Fruit fly (Drosophila melanogaster) whole organism, embryonic: Measurements from ENCODE around the gene Tre1.

ENCODE experiments used
- Bteb2 ChIP-seq: fragments of 200-800 bp; sonication (Bioruptor generic); optimal IDR thresholded peaks from 2 replicates; lab custom pipeline; 2016; ENCODE audit warnings: missing biosample characterization, missing genetic modification characterization
- CG10462 ChIP-seq: fragments of 200-800 bp; sonication (Bioruptor generic); optimal IDR thresholded peaks from 2 replicates; lab custom pipeline; 2016; ENCODE audit warnings: missing biosample characterization, missing genetic modification characterization
- CG11398 ChIP-seq: fragments of 200-800 bp; sonication (Bioruptor generic); optimal IDR thresholded peaks from 2 replicates; lab custom pipeline; 2016; ENCODE audit warnings: missing biosample characterization, missing genetic modification characterization
- CG13775 ChIP-seq: fragments of 200-800 bp; sonication (Bioruptor generic); optimal IDR thresholded peaks from 3 replicates; lab custom pipeline; 2017; ENCODE audit warnings: missing biosample characterization, mild to moderate bottlenecking, missing genetic modification characterization
- CG14014 ChIP-seq: fragments of 200-800 bp; sonication (Bioruptor generic); IDR thresholded peaks from 2 replicates; pipeline ENCODE4 v1.3.6; 2022; ENCODE audit warnings: missing biosample characterization, missing genetic modification characterization
- CG15073 ChIP-seq: fragments of 200-800 bp; sonication (Bioruptor generic); optimal IDR thresholded peaks from 2 replicates; lab custom pipeline; 2016; ENCODE audit warnings: missing biosample characterization, missing genetic modification characterization
- CG15696 ChIP-seq: fragments of 200-800 bp; sonication (Bioruptor generic); optimal IDR thresholded peaks from 2 replicates; lab custom pipeline; 2019; ENCODE audit warnings: missing biosample characterization, mild to moderate bottlenecking, missing genetic modification characterization, moderate library complexity
- CG17568 ChIP-seq: fragments of 200-800 bp; sonication (Bioruptor generic); optimal IDR thresholded peaks from 2 replicates; lab custom pipeline; 2018; ENCODE audit warnings: missing biosample characterization, mild to moderate bottlenecking, missing genetic modification characterization, moderate library complexity
- CG31388 ChIP-seq: fragments of 200-800 bp; sonication (Bioruptor generic); optimal IDR thresholded peaks from 2 replicates; lab custom pipeline; 2016; ENCODE audit warnings: missing biosample characterization, missing genetic modification characterization
- CG34422 ChIP-seq: fragments of 200-800 bp; sonication (Bioruptor generic); IDR thresholded peaks from 3 replicates; pipeline ENCODE4 v1.3.6; 2022; ENCODE audit warnings: missing biosample characterization, missing genetic modification characterization
- CG6854 ChIP-seq: fragments of 200-800 bp; sonication (Bioruptor generic); optimal IDR thresholded peaks from 3 replicates; lab custom pipeline; 2017; ENCODE audit warnings: missing biosample characterization, mild to moderate bottlenecking, missing genetic modification characterization
- CG7271 ChIP-seq: fragments of 200-800 bp; sonication (Bioruptor generic); optimal IDR thresholded peaks from 2 replicates; lab custom pipeline; 2018; ENCODE audit warnings: missing biosample characterization, mild to moderate bottlenecking, missing genetic modification characterization, moderate library complexity
- CG7372 ChIP-seq: fragments of 200-800 bp; sonication (Bioruptor generic); IDR thresholded peaks from 2 replicates; pipeline ENCODE4 v1.3.6; 2022; ENCODE audit warnings: missing biosample characterization, missing genetic modification characterization
- CG9727 ChIP-seq: fragments of 200-800 bp; sonication (Bioruptor generic); optimal IDR thresholded peaks from 3 replicates; lab custom pipeline; 2017; ENCODE audit warnings: missing biosample characterization, mild to moderate bottlenecking, missing genetic modification characterization
- D19B ChIP-seq: fragments of 200-800 bp; sonication (Bioruptor generic); optimal IDR thresholded peaks from 2 replicates; lab custom pipeline; 2017; ENCODE audit warnings: missing biosample characterization, mild to moderate bottlenecking, missing genetic modification characterization
- Deaf1 ChIP-seq: fragments of 200-800 bp; optimal IDR thresholded peaks from 3 replicates; lab custom pipeline; 2019; ENCODE audit warnings: missing biosample characterization, mild to moderate bottlenecking, missing genetic modification characterization, moderate library complexity
- Dek ChIP-seq: fragments of 200-800 bp; sonication (Bioruptor generic); optimal IDR thresholded peaks from 3 replicates; lab custom pipeline; 2019; ENCODE audit warnings: missing biosample characterization, mild to moderate bottlenecking, missing genetic modification characterization, moderate library complexity
- Elba2 ChIP-seq: fragments of 200-800 bp; sonication (Bioruptor generic); optimal IDR thresholded peaks from 3 replicates; lab custom pipeline; 2016; ENCODE audit warnings: missing biosample characterization, missing genetic modification characterization
- Hmr ChIP-seq: fragments of 200-800 bp; sonication (Bioruptor generic); optimal IDR thresholded peaks from 3 replicates; lab custom pipeline; 2017; ENCODE audit warnings: mild to moderate bottlenecking, missing biosample characterization, missing genetic modification reagents, missing genetic modification characterization
- Lim3 ChIP-seq: fragments of 200-800 bp; sonication (Bioruptor generic); IDR thresholded peaks from 2 replicates; pipeline ENCODE4 v1.3.6; 2022; ENCODE audit warnings: missing biosample characterization, missing genetic modification characterization
- MESR4 ChIP-seq: fragments of 200-800 bp; sonication (Bioruptor generic); optimal IDR thresholded peaks from 2 replicates; lab custom pipeline; 2018; ENCODE audit warnings: missing biosample characterization, mild to moderate bottlenecking, missing genetic modification characterization, moderate library complexity
- NK7.1 ChIP-seq: fragments of 200-800 bp; sonication (Bioruptor generic); optimal IDR thresholded peaks from 3 replicates; lab custom pipeline; 2016; ENCODE audit warnings: missing biosample characterization, missing genetic modification characterization
- Ptx1 ChIP-seq: fragments of 200-800 bp; sonication (Bioruptor generic); IDR thresholded peaks from 2 replicates; pipeline ENCODE4 v1.3.6; 2022; ENCODE audit warnings: missing biosample characterization, missing genetic modification characterization
- abd-A ChIP-seq: fragments of 200-800 bp; sonication (Bioruptor generic); optimal IDR thresholded peaks from 3 replicates; lab custom pipeline; 2019; ENCODE audit warnings: missing biosample characterization, mild to moderate bottlenecking, missing genetic modification characterization, moderate library complexity
- al ChIP-seq: fragments of 200-800 bp; sonication (Bioruptor generic); IDR thresholded peaks from 2 replicates; pipeline ENCODE4 v1.3.6; 2022; ENCODE audit warnings: missing biosample characterization, missing genetic modification characterization
- ash1 ChIP-seq: fragments of 200-800 bp; sonication (Bioruptor generic); optimal IDR thresholded peaks from 2 replicates; lab custom pipeline; 2018; ENCODE audit warnings: missing biosample characterization, mild to moderate bottlenecking, missing genetic modification characterization
- ato ChIP-seq: fragments of 200-800 bp; sonication (Bioruptor generic); IDR thresholded peaks from 2 replicates; pipeline ENCODE4 v1.3.6; 2022; ENCODE audit warnings: missing biosample characterization, missing genetic modification characterization; ENCODE audit not compliant: partially characterized antibody
- bab2 ChIP-seq: fragments of 200-800 bp; sonication (Bioruptor generic); optimal IDR thresholded peaks from 2 replicates; lab custom pipeline; 2016; ENCODE audit warnings: missing biosample characterization, missing genetic modification characterization
- dimm ChIP-seq: fragments of 200-800 bp; sonication (Bioruptor generic); IDR thresholded peaks from 2 replicates; pipeline ENCODE4 v1.3.6; 2022; ENCODE audit warnings: missing biosample characterization, missing genetic modification characterization
- gsb-n ChIP-seq: fragments of 200-800 bp; sonication (Bioruptor generic); optimal IDR thresholded peaks from 3 replicates; lab custom pipeline; 2018; ENCODE audit warnings: missing biosample characterization, mild to moderate bottlenecking, missing genetic modification characterization
- ken ChIP-seq: fragments of 200-800 bp; sonication (Bioruptor generic); IDR thresholded peaks from 3 replicates; pipeline ENCODE4 v1.3.6; 2022; ENCODE audit warnings: missing biosample characterization, missing genetic modification characterization
- kni ChIP-seq: fragments of 200-800 bp; sonication (Bioruptor generic); optimal IDR thresholded peaks from 3 replicates; lab custom pipeline; 2017; ENCODE audit warnings: mild to moderate bottlenecking, missing biosample characterization, missing genetic modification reagents, missing genetic modification characterization
- knrl ChIP-seq: fragments of 200-800 bp; sonication (Bioruptor generic); IDR thresholded peaks from 3 replicates; pipeline ENCODE4 v1.3.6; 2022; ENCODE audit warnings: missing biosample characterization, missing genetic modification characterization; ENCODE audit not compliant: partially characterized antibody
- lab ChIP-seq: fragments of 200-800 bp; sonication (Bioruptor generic); optimal IDR thresholded peaks from 3 replicates; lab custom pipeline; 2017; ENCODE audit warnings: missing biosample characterization, missing genetic modification characterization, mild to moderate bottlenecking, moderate library complexity, missing genetic modification reagents
- lbe ChIP-seq: fragments of 200-800 bp; sonication (Bioruptor generic); optimal IDR thresholded peaks from 2 replicates; lab custom pipeline; 2016; ENCODE audit warnings: missing biosample characterization, mild to moderate bottlenecking, missing genetic modification characterization
- lilli ChIP-seq: fragments of 200-800 bp; sonication (Bioruptor generic); optimal IDR thresholded peaks from 3 replicates; lab custom pipeline; 2016; ENCODE audit warnings: missing biosample characterization, missing genetic modification characterization
- luna ChIP-seq: fragments of 200-800 bp; sonication (Bioruptor generic); optimal IDR thresholded peaks from 2 replicates; lab custom pipeline; 2016; ENCODE audit warnings: missing biosample characterization, missing genetic modification characterization
- mirr ChIP-seq: fragments of 200-800 bp; sonication (Bioruptor generic); optimal IDR thresholded peaks from 3 replicates; lab custom pipeline; 2018; ENCODE audit warnings: missing biosample characterization, mild to moderate bottlenecking, missing genetic modification characterization
- nmo ChIP-seq: fragments of 200-800 bp; sonication (Bioruptor generic); optimal IDR thresholded peaks from 2 replicates; lab custom pipeline; 2018; ENCODE audit warnings: missing biosample characterization, mild to moderate bottlenecking, missing genetic modification characterization, moderate library complexity
- salm ChIP-seq: fragments of 200-800 bp; sonication (Bioruptor generic); optimal IDR thresholded peaks from 2 replicates; lab custom pipeline; 2018; ENCODE audit warnings: missing biosample characterization, mild to moderate bottlenecking, missing genetic modification characterization
- sqz ChIP-seq: fragments of 200-800 bp; sonication (Bioruptor generic); optimal IDR thresholded peaks from 3 replicates; lab custom pipeline; 2018; ENCODE audit warnings: missing biosample characterization, mild to moderate bottlenecking, missing genetic modification characterization
- sug ChIP-seq: fragments of 200-800 bp; optimal IDR thresholded peaks from 2 replicates; lab custom pipeline; 2019; ENCODE audit warnings: missing biosample characterization, mild to moderate bottlenecking, missing genetic modification characterization, moderate library complexity
- tin ChIP-seq: fragments of 200-800 bp; sonication (Bioruptor generic); optimal IDR thresholded peaks from 3 replicates; lab custom pipeline; 2016; ENCODE audit warnings: missing biosample characterization, missing genetic modification characterization
- tio ChIP-seq: fragments of 200-800 bp; sonication (Bioruptor generic); optimal IDR thresholded peaks from 2 replicates; lab custom pipeline; 2017; ENCODE audit warnings: missing biosample characterization, missing genetic modification characterization, inconsistent platforms
- tx ChIP-seq: fragments of 200-800 bp; sonication (Bioruptor generic); optimal IDR thresholded peaks from 2 replicates; lab custom pipeline; 2016; ENCODE audit warnings: missing biosample characterization, missing genetic modification characterization
- usp ChIP-seq: fragments of >200 bp; optimal IDR thresholded peaks from 2 replicates; lab custom pipeline; 2017; ENCODE audit warnings: missing biosample characterization, missing genetic modification characterization
- vfl ChIP-seq: fragments of 200-800 bp; sonication (Bioruptor generic); optimal IDR thresholded peaks from 2 replicates; lab custom pipeline; 2016; ENCODE audit warnings: missing biosample characterization, missing genetic modification characterization
- vnd ChIP-seq: fragments of 200-800 bp; sonication (Bioruptor generic); IDR thresholded peaks from 3 replicates; pipeline ENCODE4 v1.3.6; 2022; ENCODE audit warnings: missing biosample characterization, missing genetic modification characterization; ENCODE audit not compliant: partially characterized antibody
- zen ChIP-seq: fragments of 200-800 bp; sonication (Bioruptor generic); optimal IDR thresholded peaks from 3 replicates; lab custom pipeline; 2018; ENCODE audit warnings: missing biosample characterization, mild to moderate bottlenecking, missing genetic modification characterization, moderate library complexity
- zen2 ChIP-seq: fragments of 200-800 bp; sonication (Bioruptor generic); IDR thresholded peaks from 3 replicates; pipeline ENCODE4 v1.3.6; 2022; ENCODE audit warnings: missing biosample characterization, missing genetic modification characterization; ENCODE audit not compliant: partially characterized antibody

Tre1 gene

dm6 chrX:5648437-5648959 lies 31.3 kb downstream of the Tre1 start, which contains the start of gene OtopLa (continued):
- TF ChIP-seq knrl (GFP tag; lab: Robert Waterston, UW) (no peak), al (GFP tag; lab: Robert Waterston, UW) (peak; percentile 55; the same call in 1 of the 2 replicates), CG34422 (GFP tag; lab: Robert Waterston, UW) (peak; percentile 88), CG10462 (GFP tag; lab: Kevin White, UChicago) (peak; percentile 63), zen2 (GFP tag; lab: Robert Waterston, UW) (no peak), MESR4 (GFP tag; lab: Kevin White, UChicago) (peak; percentile 15), abd-A (tag; lab: Kevin White, UChicago) (no peak), Elba2 (GFP tag; lab: Kevin White, UChicago) (no peak), CG31388 (GFP tag; lab: Kevin White, UChicago) (peak; percentile 60), CG15696 (tag; lab: Kevin White, UChicago) (peak; percentile 53), nmo (GFP tag; lab: Kevin White, UChicago) (peak; percentile 90), mirr (GFP tag; lab: Kevin White, UChicago) (no peak), usp (no peak), vnd (GFP tag; lab: Robert Waterston, UW) (no peak), salm (tag; lab: Kevin White, UChicago) (peak; percentile 78), CG6854 (GFP tag; lab: Kevin White, UChicago) (peak; percentile 67), lab (GFP tag; lab: Kevin White, UChicago) (peak; percentile 90), bab2 (peak; percentile 84), sqz (GFP tag; lab: Kevin White, UChicago) (peak; percentile 58), dimm (GFP tag; lab: Robert Waterston, UW) (peak; percentile 59), Hmr (peak; percentile 80), CG11398 (peak; percentile 45), lbe (GFP tag; lab: Kevin White, UChicago) (peak; percentile 18), CG14014 (GFP tag; lab: Robert Waterston, UW) (peak; percentile 83), Dek (tag; lab: Kevin White, UChicago) (peak; percentile 69), CG13775 (GFP tag; lab: Kevin White, UChicago) (peak; percentile 65), tx (GFP tag; lab: Kevin White, UChicago) (peak; percentile 67), kni (GFP tag; lab: Kevin White, UChicago) (no peak), ash1 (GFP tag; lab: Kevin White, UChicago) (no peak), D19B (GFP tag; lab: Kevin White, UChicago) (peak; percentile 55), luna (peak; percentile 0), Deaf1 (tag; lab: Kevin White, UChicago) (peak; percentile 54), gsb-n (tag; lab: Kevin White, UChicago) (peak; percentile 85), Lim3 (peak; percentile 57), Bteb2 (GFP tag; lab: Kevin White, UChicago) (peak; percentile 57), ken (GFP tag; lab: Robert Waterston, UW) (peak; percentile 89), zen (peak; percentile 71), Ptx1 (GFP tag; lab: Robert Waterston, UW) (peak; percentile 88), CG15073 (GFP tag; lab: Kevin White, UChicago) (peak; percentile 1), CG7271 (tag; lab: Kevin White, UChicago) (peak; percentile 2), lilli (peak; percentile 84), tio (GFP tag; lab: Kevin White, UChicago) (peak; percentile 64), vfl (GFP tag; lab: Kevin White, UChicago) (peak; percentile 43), CG17568 (GFP tag; lab: Kevin White, UChicago) (peak; percentile 66), sug (peak; percentile 45), CG7372 (GFP tag; lab: Robert Waterston, UW) (peak; percentile 69; the same call in 1 of the 2 replicates), CG9727 (GFP tag; lab: Kevin White, UChicago) (peak; percentile 79), tin (GFP tag; lab: Kevin White, UChicago) (peak; percentile 84), ato (GFP tag; lab: Robert Waterston, UW) (no peak), NK7.1 (GFP tag; lab: Kevin White, UChicago) (peak; percentile 74)
